Worm (Caenorhabditis elegans) whole organism, L2 larva: ENCODE data around the gene srh-38.

ENCODE experiments used
- C34F6.9 ChIP-seq: fragments of 150-350 bp; optimal IDR thresholded peaks from 2 replicates; lab custom pipeline; 2014; ENCODE audit warnings: missing biosample characterization, missing genetic modification characterization
- F13H6.1 ChIP-seq: sonication (generic microtip); optimal IDR thresholded peaks from 2 replicates; lab custom pipeline; 2016; ENCODE audit warnings: missing genetic modification characterization, missing compliant biosample characterization
- R02D3.7 ChIP-seq: fragments of 150-350 bp; optimal IDR thresholded peaks from 2 replicates; lab custom pipeline; 2014; ENCODE audit warnings: missing biosample characterization, missing genetic modification characterization
- Y55F3AM.14 ChIP-seq: fragments of 200-800 bp; sonication (Bioruptor generic); optimal IDR thresholded peaks from 2 replicates; lab custom pipeline; 2018; ENCODE audit warnings: mild to moderate bottlenecking, missing genetic modification characterization, missing compliant biosample characterization
- ZK546.5 ChIP-seq: sonication (generic microtip); optimal IDR thresholded peaks from 2 replicates; lab custom pipeline; 2017; ENCODE audit warnings: missing biosample characterization, missing genetic modification characterization
- alr-1 ChIP-seq: fragments of 150-350 bp; optimal IDR thresholded peaks from 2 replicates; lab custom pipeline; 2014; ENCODE audit warnings: missing biosample characterization, missing genetic modification characterization
- aly-2 ChIP-seq: fragments of 150-350 bp; optimal IDR thresholded peaks from 2 replicates; lab custom pipeline; 2014; ENCODE audit warnings: missing biosample characterization, missing genetic modification characterization
- ama-1 ChIP-seq: fragments of 150-350 bp; optimal IDR thresholded peaks from 2 replicates; lab custom pipeline; 2018; ENCODE audit warnings: inconsistent platforms
- blmp-1 ChIP-seq: sonication (generic microtip); optimal IDR thresholded peaks from 2 replicates; lab custom pipeline; 2017; ENCODE audit warnings: missing genetic modification characterization, mild to moderate bottlenecking, missing compliant biosample characterization, antibody characterized with exemption, moderate library complexity; ENCODE audit not compliant: insufficient read depth
- ceh-16 ChIP-seq: fragments of 150-350 bp; optimal IDR thresholded peaks from 2 replicates; lab custom pipeline; 2014; ENCODE audit warnings: missing biosample characterization, missing genetic modification characterization
- crh-2 ChIP-seq: sonication (generic microtip); optimal IDR thresholded peaks from 2 replicates; lab custom pipeline; 2017; ENCODE audit warnings: missing biosample characterization, missing genetic modification characterization
- dmd-4 ChIP-seq: sonication (generic microtip); optimal IDR thresholded peaks from 2 replicates; lab custom pipeline; 2017; ENCODE audit warnings: missing biosample characterization, missing genetic modification characterization
- fos-1 ChIP-seq: fragments of 150-350 bp; optimal IDR thresholded peaks from 2 replicates; lab custom pipeline; 2014; ENCODE audit warnings: missing biosample characterization, missing genetic modification characterization
- gmeb-1 ChIP-seq: fragments of 150-350 bp; optimal IDR thresholded peaks from 2 replicates; lab custom pipeline; 2014; ENCODE audit warnings: missing biosample characterization, missing genetic modification characterization
- lin-11 ChIP-seq: fragments of 150-350 bp; sonication (generic microtip); optimal IDR thresholded peaks from 2 replicates; lab custom pipeline; 2014; ENCODE audit warnings: missing biosample characterization, missing genetic modification characterization, inconsistent platforms, mixed read lengths
- lsy-2 ChIP-seq, 2 experiments: fragments of 150-350 bp in 1 of 2; sonication (generic microtip) in 1 of 2; optimal IDR thresholded peaks; 2 replicates each; lab custom pipeline; 2014 to 2017; ENCODE audit warnings: missing biosample characterization in 2 of 2, missing genetic modification characterization in 2 of 2
- mab-5 ChIP-seq: fragments of 150-350 bp; optimal IDR thresholded peaks from 2 replicates; lab custom pipeline; 2014; ENCODE audit warnings: missing biosample characterization, missing genetic modification characterization
- mbf-1 ChIP-seq: sonication (generic microtip); optimal IDR thresholded peaks from 2 replicates; lab custom pipeline; 2017; ENCODE audit warnings: missing biosample characterization, missing genetic modification characterization
- mdl-1 ChIP-seq, 2 experiments: fragments of 150-350 bp in 1 of 2; sonication (generic microtip) in 1 of 2; optimal IDR thresholded peaks; 2 replicates each; lab custom pipeline; 2017; ENCODE audit warnings: missing biosample characterization in 2 of 2, missing genetic modification characterization in 2 of 2
- nhr-10 ChIP-seq: sonication (generic microtip); optimal IDR thresholded peaks from 2 replicates; lab custom pipeline; 2017; ENCODE audit warnings: missing biosample characterization, missing genetic modification characterization
- nhr-12 ChIP-seq: fragments of 150-350 bp; optimal IDR thresholded peaks from 2 replicates; lab custom pipeline; 2014; ENCODE audit warnings: missing biosample characterization, missing genetic modification characterization
- nhr-129 ChIP-seq: fragments of 150-350 bp; optimal IDR thresholded peaks from 2 replicates; lab custom pipeline; 2014; ENCODE audit warnings: missing biosample characterization, missing genetic modification characterization
- nhr-23 ChIP-seq: fragments of 150-350 bp; optimal IDR thresholded peaks from 2 replicates; lab custom pipeline; 2014; ENCODE audit warnings: missing biosample characterization, missing genetic modification reagents, missing genetic modification characterization
- nhr-237 ChIP-seq: fragments of 150-350 bp; optimal IDR thresholded peaks from 2 replicates; lab custom pipeline; 2014; ENCODE audit warnings: missing biosample characterization, missing genetic modification characterization
- nhr-25 ChIP-seq: fragments of 150-350 bp; sonication (generic microtip); optimal IDR thresholded peaks from 3 replicates; lab custom pipeline; 2014; ENCODE audit warnings: missing biosample characterization, missing genetic modification characterization
- nhr-6 ChIP-seq: fragments of 150-350 bp; optimal IDR thresholded peaks from 2 replicates; lab custom pipeline; 2014; ENCODE audit warnings: missing biosample characterization, missing genetic modification characterization
- peb-1 ChIP-seq: fragments of 150-350 bp; optimal IDR thresholded peaks from 2 replicates; lab custom pipeline; 2014; ENCODE audit warnings: missing biosample characterization, missing genetic modification characterization
- sem-4 ChIP-seq: fragments of 150-350 bp; optimal IDR thresholded peaks from 2 replicates; lab custom pipeline; 2014; ENCODE audit warnings: missing biosample characterization, missing genetic modification reagents, missing genetic modification characterization
- skn-1 ChIP-seq: sonication (generic microtip); optimal IDR thresholded peaks from 2 replicates; lab custom pipeline; 2017; ENCODE audit warnings: missing biosample characterization, missing genetic modification characterization
- sma-3 ChIP-seq: sonication (generic microtip); optimal IDR thresholded peaks from 2 replicates; lab custom pipeline; 2016; ENCODE audit warnings: missing genetic modification reagents, missing genetic modification characterization, missing compliant biosample characterization
- sma-9 ChIP-seq, 2 experiments: fragments of 150-350 bp in 1 of 2; sonication (generic microtip) in 1 of 2; optimal IDR thresholded peaks; 2 replicates each; lab custom pipeline; 2014 to 2016; ENCODE audit warnings: missing genetic modification characterization in 2 of 2, mild to moderate bottlenecking in 1 of 2, missing biosample characterization in 1 of 2, missing compliant biosample characterization in 1 of 2, missing genetic modification reagents in 1 of 2, moderate library complexity in 1 of 2
- snpc-4 ChIP-seq: fragments of 150-350 bp; optimal IDR thresholded peaks from 2 replicates; lab custom pipeline; 2014; ENCODE audit warnings: missing biosample characterization, missing genetic modification characterization
- unc-55 ChIP-seq: fragments of 150-350 bp; sonication (generic microtip); optimal IDR thresholded peaks from 3 replicates; lab custom pipeline; 2014; ENCODE audit warnings: missing biosample characterization, missing genetic modification reagents, missing genetic modification characterization
- unc-62 ChIP-seq: fragments of 150-350 bp; optimal IDR thresholded peaks from 2 replicates; lab custom pipeline; 2014; ENCODE audit warnings: missing biosample characterization, missing genetic modification reagents, missing genetic modification characterization
- zag-1 ChIP-seq: fragments of 150-350 bp; optimal IDR thresholded peaks from 2 replicates; lab custom pipeline; 2014; ENCODE audit warnings: missing biosample characterization, missing genetic modification characterization

The srh-38 gene

ce11 chrV:2888265-2888664 is 34.2 kb downstream of the srh-38 start:
- TF ChIP-seq mab-5 (tag; lab: Kevin White, UChicago) (no peak), lin-11 (tag; lab: Kevin White, UChicago) (no peak), nhr-6 (tag; lab: Kevin White, UChicago) (no peak), aly-2 (tag; lab: Kevin White, UChicago) (no peak), F13H6.1 (no peak), ceh-16 (tag; lab: Kevin White, UChicago) (no peak), skn-1 (no peak), nhr-12 (no peak), ama-1 (no peak), sma-9 (GFP tag; optimal IDR thresholded peaks at IDR 0.05; lab: Kevin White, UChicago) (no peak), sma-9 (tag; optimal IDR thresholded peaks at IDR 0.05; lab: Kevin White, UChicago) (no peak), nhr-10 (tag; lab: Kevin White, UChicago) (no peak), nhr-129 (tag; lab: Kevin White, UChicago) (no peak), snpc-4 (tag; lab: Kevin White, UChicago) (no peak), unc-55 (GFP tag; lab: Kevin White, UChicago) (no peak), nhr-25 (tag; lab: Kevin White, UChicago) (no peak), gmeb-1 (tag; lab: Kevin White, UChicago) (no peak), unc-62 (GFP tag; lab: Kevin White, UChicago) (no peak), mbf-1 (tag; lab: Kevin White, UChicago) (no peak)

- TF ChIP-seq nhr-6 (tag; lab: Kevin White, UChicago): no peak
- no peak for TF ChIP-seq sem-4 (tag; lab: Kevin White, UChicago)
- no peak for TF ChIP-seq C34F6.9 (tag; lab: Kevin White, UChicago)
- TF ChIP-seq nhr-129 (tag; lab: Kevin White, UChicago): no peak
- no peak for TF ChIP-seq fos-1 (tag; lab: Kevin White, UChicago)
- no peak for TF ChIP-seq aly-2 (tag; lab: Kevin White, UChicago)
- TF ChIP-seq ceh-16 (tag; lab: Kevin White, UChicago): no peak
- no peak for TF ChIP-seq Y55F3AM.14
- TF ChIP-seq R02D3.7: no peak
- no peak for TF ChIP-seq mab-5 (tag; lab: Kevin White, UChicago)
- no peak for TF ChIP-seq lsy-2 (tag; optimal IDR thresholded peaks at IDR 0.05; lab: Kevin White, UChicago)
- TF ChIP-seq blmp-1 (tag; lab: Kevin White, UChicago): no peak
- TF ChIP-seq, all 48 proteins: peak for 0
These were observed 38.1 kb downstream of the srh-38 start, which contains the start of gene sre-24 for ce11 chrV:2884411-2884810. sre-24 (plus strand) TSS chrV:2884711.

ce11 chrV:2883097-2883496 is 39.4 kb downstream of the srh-38 start:
- no peak for TF ChIP-seq nhr-12
- TF ChIP-seq nhr-237: no peak
- TF ChIP-seq unc-55 (GFP tag; lab: Kevin White, UChicago): no peak
- no peak for TF ChIP-seq F13H6.1
- TF ChIP-seq dmd-4 (tag; lab: Kevin White, UChicago): no peak

- TF ChIP-seq peb-1 (tag; lab: Kevin White, UChicago) (no peak), mdl-1 (tag; optimal IDR thresholded peaks at IDR 0.05; lab: Kevin White, UChicago) (no peak), ZK546.5 (tag; lab: Kevin White, UChicago) (no peak), nhr-23 (tag; lab: Kevin White, UChicago) (no peak), alr-1 (tag; lab: Kevin White, UChicago) (no peak), ceh-16 (tag; lab: Kevin White, UChicago) (no peak), dmd-4 (tag; lab: Kevin White, UChicago) (no peak), blmp-1 (tag; lab: Kevin White, UChicago) (no peak), crh-2 (tag; lab: Kevin White, UChicago) (no peak), nhr-129 (tag; lab: Kevin White, UChicago) (no peak), R02D3.7 (no peak), gmeb-1 (tag; lab: Kevin White, UChicago) (no peak), nhr-25 (tag; lab: Kevin White, UChicago) (no peak), ama-1 (no peak), aly-2 (tag; lab: Kevin White, UChicago) (no peak), sem-4 (tag; lab: Kevin White, UChicago) (no peak), sma-3 (GFP tag; lab: Kevin White, UChicago) (no peak), zag-1 (no peak)
These were observed 40.9 kb downstream of the srh-38 start for ce11 chrV:2881565-2881964.
